Fruit fly (Drosophila melanogaster): Measurements from ENCODE around the gene CG31245.

dm6 chr3R:19404296-19404695 lies 27.3 kb upstream of the CG31245 start:
- TF ChIP-seq rn (GFP tag; IDR thresholded peaks at IDR 0.05), result no peak
- TF ChIP-seq CG32121 (GFP tag; IDR thresholded peaks at IDR 0.05), result no peak
- no peak for TF ChIP-seq CG12605 (GFP tag; IDR thresholded peaks at IDR 0.05)
- TF ChIP-seq Snoo (tag; optimal IDR thresholded peaks at IDR 0.05), result no peak
- no peak for TF ChIP-seq CG34367 (tag; optimal IDR thresholded peaks at IDR 0.05)
- TF ChIP-seq EcR (GFP tag; optimal IDR thresholded peaks at IDR 0.05), result no peak
- no peak for TF ChIP-seq CG8159 (tag; optimal IDR thresholded peaks at IDR 0.05)
- no peak for TF ChIP-seq CG8301 (tag; optimal IDR thresholded peaks at IDR 0.05)
- no peak for TF ChIP-seq CG15710 (tag; optimal IDR thresholded peaks at IDR 0.05)
- TF ChIP-seq CG14655 (GFP tag; optimal IDR thresholded peaks at IDR 0.05), result no peak
- TF ChIP-seq Pif1B (GFP tag; optimal IDR thresholded peaks at IDR 0.05), result no peak
- TF ChIP-seq fd96Ca (GFP tag; IDR thresholded peaks at IDR 0.05), result no peak
- TF ChIP-seq CG10348 (GFP tag; IDR thresholded peaks at IDR 0.05), result no peak

All from whole organism, pupa.